Worm (Caenorhabditis elegans): ENCODE data around the gene Y43F8B.19.

DNA sequence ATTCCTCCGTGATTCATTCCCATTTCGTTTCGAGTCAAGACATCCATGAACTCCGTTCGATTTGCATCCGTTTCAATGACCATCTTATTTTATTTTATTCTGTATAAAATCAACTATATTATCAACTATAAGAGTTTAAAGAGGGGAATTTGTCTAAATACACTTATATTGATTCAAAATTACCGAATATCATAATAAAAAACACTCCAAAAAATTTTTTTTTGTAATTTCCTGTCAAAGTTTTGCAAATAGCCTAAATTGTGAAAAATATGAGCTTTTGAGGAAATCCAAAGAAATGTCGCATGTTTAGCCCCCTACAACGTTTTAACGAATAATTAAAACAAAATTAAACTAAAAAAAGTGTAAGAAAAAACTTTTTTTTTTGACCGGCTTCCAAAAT, 50.1 kb downstream of the Y43F8B.19 start, which contains the start of gene Y43F8B.15:
- TF ChIP-seq fos-1 (tag; optimal IDR thresholded peaks at IDR 0.05) (no peak), nhr-237 (tag; optimal IDR thresholded peaks at IDR 0.05) (no peak), ceh-82 (tag; optimal IDR thresholded peaks at IDR 0.05) (no peak)
